Fruit fly (Drosophila melanogaster) whole organism, embryonic: Measurements from ENCODE around the gene isoQC.

Experiments used
- CG11093 ChIP-seq: fragments of 200-800 bp; sonication (Bioruptor generic); IDR thresholded peaks from 3 replicates; pipeline ENCODE4 v1.3.6; 2022; ENCODE audit warnings: missing biosample characterization, missing genetic modification characterization
- CG11504 ChIP-seq: fragments of 200-800 bp; sonication (Bioruptor generic); optimal IDR thresholded peaks from 3 replicates; lab custom pipeline; 2019; ENCODE audit warnings: missing biosample characterization, mild to moderate bottlenecking, missing genetic modification characterization, moderate library complexity
- CG12104 ChIP-seq: fragments of 200-800 bp; sonication (Bioruptor generic); optimal IDR thresholded peaks from 3 replicates; lab custom pipeline; 2016; ENCODE audit warnings: missing biosample characterization, missing genetic modification characterization
- CG14860 ChIP-seq: fragments of 200-800 bp; sonication (Bioruptor generic); IDR thresholded peaks from 3 replicates; pipeline ENCODE4 v1.3.6; 2022; ENCODE audit warnings: missing biosample characterization, missing genetic modification characterization; ENCODE audit not compliant: partially characterized antibody
- CG14965 ChIP-seq: fragments of 200-800 bp; sonication (Bioruptor generic); optimal IDR thresholded peaks from 2 replicates; lab custom pipeline; 2016; ENCODE audit warnings: missing biosample characterization, missing genetic modification characterization, borderline replicate concordance
- CG15011 ChIP-seq: fragments of 200-800 bp; sonication (Bioruptor generic); optimal IDR thresholded peaks from 3 replicates; lab custom pipeline; 2018; ENCODE audit warnings: missing biosample characterization, mild to moderate bottlenecking, missing genetic modification characterization
- CG15601 ChIP-seq: fragments of 200-800 bp; sonication (Bioruptor generic); optimal IDR thresholded peaks from 3 replicates; lab custom pipeline; 2019; ENCODE audit warnings: missing biosample characterization, mild to moderate bottlenecking, missing genetic modification characterization, moderate library complexity
- CG31365 ChIP-seq: fragments of 200-800 bp; sonication (Bioruptor generic); optimal IDR thresholded peaks from 2 replicates; lab custom pipeline; 2018; ENCODE audit warnings: missing biosample characterization, mild to moderate bottlenecking, missing genetic modification characterization
- CG34376 ChIP-seq: fragments of 200-800 bp; sonication (Bioruptor generic); optimal IDR thresholded peaks from 2 replicates; lab custom pipeline; 2018; ENCODE audit warnings: missing biosample characterization, mild to moderate bottlenecking, missing genetic modification characterization
- CG3838 ChIP-seq: fragments of 200-800 bp; sonication (Bioruptor generic); optimal IDR thresholded peaks from 3 replicates; lab custom pipeline; 2016; ENCODE audit warnings: missing biosample characterization, missing genetic modification characterization
- CG43689 ChIP-seq: fragments of 200-800 bp; sonication (Bioruptor generic); IDR thresholded peaks from 2 replicates; pipeline ENCODE4 v1.3.6; 2022; ENCODE audit warnings: missing biosample characterization, missing genetic modification characterization
- CG6254 ChIP-seq: fragments of 200-800 bp; sonication (Bioruptor generic); optimal IDR thresholded peaks from 3 replicates; lab custom pipeline; 2017; ENCODE audit warnings: mild to moderate bottlenecking, missing biosample characterization, missing genetic modification reagents, missing genetic modification characterization
- CG6765 ChIP-seq: fragments of 200-800 bp; sonication (Bioruptor generic); optimal IDR thresholded peaks from 3 replicates; lab custom pipeline; 2017; ENCODE audit warnings: missing biosample characterization, mild to moderate bottlenecking, missing genetic modification characterization
- CG7556 ChIP-seq: fragments of 200-800 bp; sonication (Bioruptor generic); optimal IDR thresholded peaks from 2 replicates; lab custom pipeline; 2017; ENCODE audit warnings: missing biosample characterization, mild to moderate bottlenecking, missing genetic modification characterization
- CG7928 ChIP-seq: fragments of 200-800 bp; sonication (Bioruptor generic); optimal IDR thresholded peaks from 2 replicates; lab custom pipeline; 2017; ENCODE audit warnings: missing biosample characterization, mild to moderate bottlenecking, missing genetic modification characterization
- CG8290 ChIP-seq, 3 experiments: fragments of 200-800 bp; sonication (Bioruptor generic); optimal IDR thresholded peaks; 2 replicates each; lab custom pipeline; 2016 to 2019; ENCODE audit warnings: missing biosample characterization in 3 of 3, missing genetic modification characterization in 3 of 3, mild to moderate bottlenecking in 2 of 3, moderate library complexity in 1 of 3
- CG8388 ChIP-seq: fragments of 200-800 bp; sonication (Bioruptor generic); optimal IDR thresholded peaks from 2 replicates; lab custom pipeline; 2019; ENCODE audit warnings: missing biosample characterization, mild to moderate bottlenecking, missing genetic modification characterization, moderate library complexity
- CG8765 ChIP-seq: fragments of 200-800 bp; sonication (Bioruptor generic); IDR thresholded peaks from 2 replicates; pipeline ENCODE4 v1.3.6; 2022; ENCODE audit warnings: missing biosample characterization, missing genetic modification characterization
- CG9932 ChIP-seq: fragments of 200-800 bp; sonication (Bioruptor generic); IDR thresholded peaks from 2 replicates; pipeline ENCODE4 v1.3.6; 2022; ENCODE audit warnings: missing biosample characterization, missing genetic modification characterization
- D19A ChIP-seq: fragments of 200-800 bp; optimal IDR thresholded peaks from 3 replicates; lab custom pipeline; 2019; ENCODE audit warnings: missing biosample characterization, mild to moderate bottlenecking, missing genetic modification characterization, moderate library complexity
- Dip3 ChIP-seq: fragments of 200-800 bp; sonication (Bioruptor generic); optimal IDR thresholded peaks from 3 replicates; lab custom pipeline; 2016; ENCODE audit warnings: missing biosample characterization, missing genetic modification characterization
- Drgx ChIP-seq: fragments of 200-800 bp; sonication (Bioruptor generic); IDR thresholded peaks from 2 replicates; pipeline ENCODE4 v1.3.6; 2022; ENCODE audit warnings: missing biosample characterization, missing genetic modification characterization
- E2f2 ChIP-seq: fragments of 200-800 bp; sonication (Bioruptor generic); IDR thresholded peaks from 2 replicates; pipeline ENCODE4 v1.3.6; 2022; ENCODE audit warnings: missing biosample characterization, missing genetic modification characterization
- Ets97D ChIP-seq: fragments of 200-800 bp; sonication (Bioruptor generic); optimal IDR thresholded peaks from 3 replicates; lab custom pipeline; 2016; ENCODE audit warnings: missing biosample characterization, missing genetic modification characterization
- HLH3B ChIP-seq: fragments of 200-800 bp; sonication (Bioruptor generic); IDR thresholded peaks from 2 replicates; pipeline ENCODE4 v1.3.6; 2022; ENCODE audit warnings: missing biosample characterization, missing genetic modification characterization
- Lpt ChIP-seq: fragments of >200 bp; optimal IDR thresholded peaks from 2 replicates; lab custom pipeline; 2018; ENCODE audit warnings: missing biosample characterization, missing genetic modification characterization
- Mrtf ChIP-seq: fragments of 200-800 bp; sonication (Bioruptor generic); IDR thresholded peaks from 3 replicates; pipeline ENCODE4 v1.3.6; 2022; ENCODE audit warnings: missing biosample characterization, missing genetic modification characterization
- ab ChIP-seq: fragments of 200-800 bp; sonication (Bioruptor generic); optimal IDR thresholded peaks from 2 replicates; lab custom pipeline; 2016; ENCODE audit warnings: missing biosample characterization, missing genetic modification characterization
- amos ChIP-seq: fragments of 200-800 bp; sonication (Bioruptor generic); IDR thresholded peaks from 2 replicates; pipeline ENCODE4 v1.3.6; 2022; ENCODE audit warnings: missing biosample characterization, missing genetic modification characterization; ENCODE audit not compliant: partially characterized antibody
- ash1 ChIP-seq: fragments of 200-800 bp; sonication (Bioruptor generic); optimal IDR thresholded peaks from 2 replicates; lab custom pipeline; 2018; ENCODE audit warnings: missing biosample characterization, mild to moderate bottlenecking, missing genetic modification characterization
- bsh ChIP-seq, 2 experiments: fragments of 200-800 bp; sonication (Bioruptor generic); optimal IDR thresholded peaks; 2 replicates each; lab custom pipeline; 2017 to 2018; ENCODE audit warnings: mild to moderate bottlenecking in 2 of 2, missing biosample characterization in 2 of 2, missing genetic modification characterization in 2 of 2, moderate library complexity in 1 of 2
- btn ChIP-seq: fragments of 200-800 bp; sonication (Bioruptor generic); optimal IDR thresholded peaks from 2 replicates; lab custom pipeline; 2016; ENCODE audit warnings: missing biosample characterization, missing genetic modification characterization
- crol ChIP-seq: fragments of 200-800 bp; sonication (Bioruptor generic); IDR thresholded peaks from 2 replicates; pipeline ENCODE4 v1.3.6; 2022; ENCODE audit warnings: missing biosample characterization, missing genetic modification characterization
- fru ChIP-seq: fragments of >200 bp; optimal IDR thresholded peaks from 2 replicates; lab custom pipeline; 2017
- fu2 ChIP-seq: fragments of 200-800 bp; sonication (Bioruptor generic); optimal IDR thresholded peaks from 2 replicates; lab custom pipeline; 2016; ENCODE audit warnings: missing biosample characterization, missing genetic modification characterization
- insv ChIP-seq, 2 experiments: fragments of 200-800 bp; sonication (Bioruptor generic); optimal IDR thresholded peaks; 3 replicates each; lab custom pipeline; 2016 to 2018; ENCODE audit warnings: missing biosample characterization in 2 of 2, missing genetic modification characterization in 2 of 2
- lab ChIP-seq: fragments of 200-800 bp; sonication (Bioruptor generic); optimal IDR thresholded peaks from 3 replicates; lab custom pipeline; 2017; ENCODE audit warnings: missing biosample characterization, missing genetic modification characterization, mild to moderate bottlenecking, moderate library complexity, missing genetic modification reagents
- lov ChIP-seq, 2 experiments: fragments of 200-800 bp in 1 of 2; fragments of >200 bp in 1 of 2; sonication (Bioruptor generic) in 1 of 2; IDR thresholded peaks in 1 of 2; optimal IDR thresholded peaks in 1 of 2; 2 replicates in 1 of 2; 3 replicates in 1 of 2; pipeline versions ENCODE4 v1.3.6 to Lab custom; 2017 to 2022; ENCODE audit warnings: missing biosample characterization in 1 of 2, missing genetic modification characterization in 1 of 2
- nom ChIP-seq: fragments of 200-800 bp; sonication (Bioruptor generic); optimal IDR thresholded peaks from 2 replicates; lab custom pipeline; 2017; ENCODE audit warnings: missing biosample characterization, missing genetic modification characterization, mild to moderate bottlenecking, moderate library complexity, missing genetic modification reagents
- peb ChIP-seq: fragments of 200-800 bp; sonication (Bioruptor generic); IDR thresholded peaks from 2 replicates; pipeline ENCODE4 v1.3.6; 2022; ENCODE audit warnings: missing biosample characterization, missing genetic modification characterization
- pfk ChIP-seq: fragments of 200-800 bp; sonication (Bioruptor generic); optimal IDR thresholded peaks from 2 replicates; lab custom pipeline; 2018; ENCODE audit warnings: missing biosample characterization, mild to moderate bottlenecking, missing genetic modification characterization, moderate library complexity
- seq ChIP-seq: fragments of 200-800 bp; sonication (Bioruptor generic); IDR thresholded peaks from 2 replicates; pipeline ENCODE4 v1.3.6; 2022; ENCODE audit warnings: missing biosample characterization, missing genetic modification characterization
- sim ChIP-seq: fragments of 200-800 bp; sonication (Bioruptor generic); IDR thresholded peaks from 2 replicates; pipeline ENCODE4 v1.3.6; 2022; ENCODE audit warnings: missing biosample characterization, missing genetic modification characterization
- sqz ChIP-seq: fragments of 200-800 bp; sonication (Bioruptor generic); optimal IDR thresholded peaks from 3 replicates; lab custom pipeline; 2018; ENCODE audit warnings: missing biosample characterization, mild to moderate bottlenecking, missing genetic modification characterization
- tup ChIP-seq: fragments of 200-800 bp; sonication (Bioruptor generic); optimal IDR thresholded peaks from 2 replicates; lab custom pipeline; 2016; ENCODE audit warnings: missing biosample characterization, mild to moderate bottlenecking, missing genetic modification characterization, moderate library complexity
- vfl ChIP-seq: fragments of 200-800 bp; sonication (Bioruptor generic); optimal IDR thresholded peaks from 2 replicates; lab custom pipeline; 2016; ENCODE audit warnings: missing biosample characterization, missing genetic modification characterization
- vnd ChIP-seq: fragments of 200-800 bp; sonication (Bioruptor generic); IDR thresholded peaks from 3 replicates; pipeline ENCODE4 v1.3.6; 2022; ENCODE audit warnings: missing biosample characterization, missing genetic modification characterization; ENCODE audit not compliant: partially characterized antibody

Gene isoQC

DNA sequence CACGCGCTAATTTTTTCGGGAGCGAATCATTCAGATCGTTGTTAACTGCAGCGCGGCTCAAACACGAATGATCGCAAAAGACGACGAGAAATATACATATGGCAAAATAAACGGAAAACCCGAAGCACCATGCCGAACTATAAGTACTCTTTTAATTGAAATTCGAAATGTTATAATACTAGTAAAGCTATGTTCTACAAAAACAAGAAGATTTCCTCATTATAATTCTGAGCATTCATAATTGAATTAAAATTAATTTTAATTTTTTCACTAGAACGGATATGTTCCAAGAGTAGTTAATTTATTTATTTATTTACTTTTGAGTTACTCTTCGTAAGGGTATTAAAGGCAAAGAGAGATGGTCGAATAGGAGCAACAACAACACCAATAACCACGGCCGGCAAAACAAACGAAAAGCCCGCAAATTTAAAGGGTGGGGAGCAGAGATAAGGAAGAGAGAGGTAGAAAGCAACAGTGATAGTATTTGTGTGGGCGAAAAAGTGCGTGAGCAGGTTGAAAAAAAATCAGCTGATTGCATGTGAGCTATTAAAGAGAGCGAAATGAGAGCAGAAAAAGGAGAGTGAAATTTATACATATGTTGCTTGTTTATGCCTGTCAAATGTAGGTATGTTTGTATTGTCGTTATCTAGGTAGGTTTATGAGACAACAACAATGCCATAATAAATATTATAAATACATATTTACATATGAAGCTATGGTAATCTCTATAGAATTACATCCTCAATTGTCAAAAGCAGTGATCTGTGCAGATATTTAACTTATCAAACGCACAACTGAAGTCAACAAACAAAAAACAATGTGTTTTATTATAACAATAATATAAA is 19.4 kb downstream of the isoQC start (continued):
- TF ChIP-seq bsh (GFP tag; optimal IDR thresholded peaks at IDR 0.05; lab: Kevin White, UChicago) = peak; percentile 32 to 57
- TF ChIP-seq CG34376 = peak; percentile 10
- TF ChIP-seq CG12104 (GFP tag; lab: Kevin White, UChicago) = peak; percentile 60
- TF ChIP-seq lab (GFP tag; lab: Kevin White, UChicago) = peak; percentile 85
- no peak for TF ChIP-seq Lpt (GFP tag; lab: Kevin White, UChicago)
- no peak for TF ChIP-seq amos (GFP tag; lab: Robert Waterston, UW)
- peak; percentile 25; the same call in 1 of the 2 replicates for TF ChIP-seq CG8765 (GFP tag; lab: Robert Waterston, UW)
- TF ChIP-seq sim (GFP tag; lab: Robert Waterston, UW) = 0 out of 2 replicates have a peak, but pooled peaks have one; percentile 44
- peak; percentile 37 for TF ChIP-seq CG3838 (GFP tag; lab: Kevin White, UChicago)
- peak; percentile 13 for TF ChIP-seq CG7928 (GFP tag; lab: Kevin White, UChicago)
- peak; percentile 53 for TF ChIP-seq CG15011 (GFP tag; lab: Kevin White, UChicago)
- peak; percentile 67 for TF ChIP-seq Dip3
- peak; percentile 70 for TF ChIP-seq nom (GFP tag; lab: Kevin White, UChicago)
- TF ChIP-seq CG11093 (GFP tag; lab: Robert Waterston, UW) = peak; percentile 32; the same call in 1 of the 3 replicates
- no peak for TF ChIP-seq fru (lab: Kevin White, UChicago)
- peak; percentile 48; the same call in 1 of the 2 replicates for TF ChIP-seq peb (GFP tag; lab: Robert Waterston, UW)
- TF ChIP-seq CG31365 (tag; lab: Kevin White, UChicago) = peak; percentile 0
- peak; percentile 56; the same call in 1 of the 2 replicates for TF ChIP-seq E2f2 (GFP tag; lab: Robert Waterston, UW)
- peak; percentile 42 for TF ChIP-seq CG15601 (tag; lab: Kevin White, UChicago)
- TF ChIP-seq Drgx (GFP tag; lab: Robert Waterston, UW) = peak; percentile 88
- peak; percentile 9 for TF ChIP-seq Ets97D (GFP tag; lab: Kevin White, UChicago)
- TF ChIP-seq CG14860 (GFP tag; lab: Robert Waterston, UW) = no peak
- peak; percentile 59 for TF ChIP-seq CG43689
- TF ChIP-seq vnd (GFP tag; lab: Robert Waterston, UW) = no peak
- TF ChIP-seq insv (GFP tag; optimal IDR thresholded peaks at IDR 0.05; lab: Kevin White, UChicago) = no peak
- peak; percentile 42 for TF ChIP-seq CG6765 (GFP tag; lab: Kevin White, UChicago)
- TF ChIP-seq CG11504 = peak; percentile 90
- TF ChIP-seq CG6254 (GFP tag; lab: Kevin White, UChicago) = peak; percentile 43
- peak; percentile 77 for TF ChIP-seq CG9932 (GFP tag; lab: Robert Waterston, UW)
- no peak for TF ChIP-seq ab (GFP tag; lab: Kevin White, UChicago)
- TF ChIP-seq crol (GFP tag; lab: Robert Waterston, UW) = peak; percentile 27; the same call in 1 of the 2 replicates
- peak; percentile 36 for TF ChIP-seq fu2
- TF ChIP-seq CG7556 (GFP tag; lab: Kevin White, UChicago) = peak; percentile 82
- no peak for TF ChIP-seq sqz (GFP tag; lab: Kevin White, UChicago)
- peak; percentile 15 for TF ChIP-seq btn (GFP tag; lab: Kevin White, UChicago)
- TF ChIP-seq HLH3B (GFP tag; lab: Robert Waterston, UW) = peak; percentile 81
- peak; percentile 71 for TF ChIP-seq CG8388 (GFP tag; lab: Kevin White, UChicago)
- peak; percentile 99 for TF ChIP-seq D19A (tag; lab: Kevin White, UChicago)
- TF ChIP-seq CG14965 (GFP tag; lab: Kevin White, UChicago) = no peak
- TF ChIP-seq seq (GFP tag; lab: Robert Waterston, UW) = peak; percentile 66
- TF ChIP-seq vfl (GFP tag; lab: Kevin White, UChicago) = peak; percentile 41
- TF ChIP-seq CG8290 (GFP tag; optimal IDR thresholded peaks at IDR 0.05; lab: Kevin White, UChicago) = no peak
- peak in 1 of 2 experiments; percentile 48 for TF ChIP-seq CG8290 (tag; optimal IDR thresholded peaks at IDR 0.05; lab: Kevin White, UChicago)
- TF ChIP-seq tup (GFP tag; lab: Kevin White, UChicago) = no peak
- peak; percentile 64; the same call in 1 of the 3 replicates for TF ChIP-seq Mrtf (GFP tag; lab: Robert Waterston, UW)
- no peak for TF ChIP-seq ash1
- TF ChIP-seq pfk = peak; percentile 11
- TF ChIP-seq lov (optimal IDR thresholded peaks at IDR 0.05; lab: Kevin White, UChicago) = no peak
- no peak; the same call in 2 of the 3 replicates for TF ChIP-seq lov (GFP tag; IDR thresholded peaks at IDR 0.05; lab: Robert Waterston, UW)
